Worm (Caenorhabditis elegans): Measurements from ENCODE around the gene mac-1.
A peak's percentile ranks its signal among the peaks of the same experiment; 100 is the strongest.

- TF ChIP-seq lin-13 (GFP tag; optimal IDR thresholded peaks at IDR 0.05) = no peak
- TF ChIP-seq hlh-30 (tag; optimal IDR thresholded peaks at IDR 0.05; ENCODE audit: insufficient read depth) = no peak
- TF ChIP-seq egl-43 (GFP tag; IDR thresholded peaks at IDR 0.05) = no peak
- no peak for TF ChIP-seq nhr-10 (tag; optimal IDR thresholded peaks at IDR 0.05)
- no peak for TF ChIP-seq lin-1 (GFP tag; IDR thresholded peaks at IDR 0.05)
- no peak for TF ChIP-seq ama-1 (optimal IDR thresholded peaks at IDR 0.05)
- TF ChIP-seq R02D3.7 (tag; optimal IDR thresholded peaks at IDR 0.05) = no peak
- TF ChIP-seq unc-62 (GFP tag; optimal IDR thresholded peaks at IDR 0.05 in 1 of 2) = peak in 1 of 2 experiments; percentile 38
- TF ChIP-seq unc-62 (tag; optimal IDR thresholded peaks at IDR 0.05) = no peak
- no peak for TF ChIP-seq pha-4 (GFP tag; IDR thresholded peaks at IDR 0.05)
- TF ChIP-seq pha-4 (tag; optimal IDR thresholded peaks at IDR 0.05) = no peak
- TF ChIP-seq php-3 (GFP tag; IDR thresholded peaks at IDR 0.05) = no peak
Observed at ce11 chrII:13270776-13271175, 49.9 kb downstream of the mac-1 start, which contains the start of gene Y48C3A.5.
